Worm (Caenorhabditis elegans) whole organism, young adult: Measurements from ENCODE around the gene cwp-2.

Experiments
- B0019.2 ChIP-seq: fragments of 200-800 bp; sonication (Bioruptor generic); conservative IDR thresholded peaks from 2 replicates; pipeline ENCODE4 v1.3.6; 2022; ENCODE audit warnings: missing genetic modification reagents, missing genetic modification characterization, missing compliant biosample characterization
- B0261.1 ChIP-seq: sonication (generic microtip); optimal IDR thresholded peaks from 2 replicates; lab custom pipeline; 2016; ENCODE audit warnings: mild to moderate bottlenecking, missing genetic modification characterization, moderate library complexity, missing compliant biosample characterization
- F10E7.11 ChIP-seq: sonication (generic microtip); optimal IDR thresholded peaks from 2 replicates; lab custom pipeline; 2017; ENCODE audit warnings: mild to moderate bottlenecking, missing genetic modification characterization, moderate library complexity, missing compliant biosample characterization
- F22D6.2 ChIP-seq: sonication (generic microtip); optimal IDR thresholded peaks from 2 replicates; lab custom pipeline; 2016; ENCODE audit warnings: mild to moderate bottlenecking, missing genetic modification characterization, missing compliant biosample characterization
- F33H1.4 ChIP-seq: fragments of 200-800 bp; sonication (Bioruptor generic); IDR thresholded peaks from 2 replicates; pipeline ENCODE4 v1.3.6; 2022; ENCODE audit warnings: missing genetic modification reagents, missing genetic modification characterization, missing compliant biosample characterization
- F37B4.10 ChIP-seq: fragments of 200-800 bp; sonication (Bioruptor generic); IDR thresholded peaks from 2 replicates; pipeline ENCODE4 v1.3.6; 2022; ENCODE audit warnings: missing genetic modification characterization, missing compliant biosample characterization
- Y53G8AR.9 ChIP-seq: fragments of 200-800 bp; sonication (Bioruptor generic); conservative IDR thresholded peaks from 2 replicates; pipeline ENCODE4 v1.3.6; 2022; ENCODE audit warnings: missing genetic modification reagents, missing genetic modification characterization, missing compliant biosample characterization
- Y56A3A.18 ChIP-seq: fragments of 200-800 bp; sonication (Bioruptor generic); IDR thresholded peaks from 2 replicates; pipeline ENCODE4 v1.3.6; 2022; ENCODE audit warnings: missing genetic modification reagents, missing genetic modification characterization, missing compliant biosample characterization
- Y79H2A.3 ChIP-seq: fragments of 200-800 bp; sonication (Bioruptor generic); conservative IDR thresholded peaks from 2 replicates; pipeline ENCODE4 v1.3.6; 2022; ENCODE audit warnings: missing genetic modification reagents, missing genetic modification characterization, missing compliant biosample characterization
- Y95B8A.8 ChIP-seq: fragments of 200-800 bp; sonication (Bioruptor generic); IDR thresholded peaks from 2 replicates; pipeline ENCODE4 v1.3.6; 2022; ENCODE audit warnings: missing genetic modification reagents, missing genetic modification characterization, missing compliant biosample characterization
- akir-1 ChIP-seq: fragments of 200-800 bp; sonication (Bioruptor generic); optimal IDR thresholded peaks from 2 replicates; lab custom pipeline; 2018; ENCODE audit warnings: mild to moderate bottlenecking, missing genetic modification characterization, moderate library complexity, missing compliant biosample characterization
- aptf-2 ChIP-seq: fragments of 200-800 bp; sonication (Bioruptor generic); conservative IDR thresholded peaks from 2 replicates; pipeline ENCODE4 v1.3.6; 2022; ENCODE audit warnings: missing genetic modification reagents, missing genetic modification characterization, missing compliant biosample characterization
- attf-3 ChIP-seq: fragments of 200-800 bp; sonication (Bioruptor generic); conservative IDR thresholded peaks from 2 replicates; pipeline ENCODE4 v1.3.6; 2022; ENCODE audit warnings: missing genetic modification reagents, missing genetic modification characterization, missing compliant biosample characterization
- attf-5 ChIP-seq: fragments of 200-800 bp; sonication (Bioruptor generic); optimal IDR thresholded peaks from 2 replicates; lab custom pipeline; 2018; ENCODE audit warnings: mild to moderate bottlenecking, missing genetic modification characterization, missing compliant biosample characterization
- ceh-100 ChIP-seq: fragments of 200-800 bp; sonication (Bioruptor generic); IDR thresholded peaks from 2 replicates; pipeline ENCODE4 v1.3.6; 2022; ENCODE audit warnings: missing genetic modification reagents, missing genetic modification characterization, missing compliant biosample characterization
- ceh-40 ChIP-seq: fragments of 200-800 bp; sonication (Bioruptor generic); IDR thresholded peaks from 2 replicates; pipeline ENCODE4 v1.3.6; 2022; ENCODE audit warnings: missing genetic modification characterization, missing compliant biosample characterization
- dox-1 ChIP-seq: fragments of 200-800 bp; sonication (Bioruptor generic); IDR thresholded peaks from 2 replicates; pipeline ENCODE4 v1.3.6; 2022; ENCODE audit warnings: missing genetic modification reagents, missing genetic modification characterization, missing compliant biosample characterization
- efl-1 ChIP-seq: fragments of 150-350 bp; optimal IDR thresholded peaks from 2 replicates; lab custom pipeline; 2014; ENCODE audit warnings: missing biosample characterization, missing genetic modification reagents, missing genetic modification characterization
- fkh-3 ChIP-seq: sonication (generic microtip); optimal IDR thresholded peaks from 2 replicates; lab custom pipeline; 2016; ENCODE audit warnings: mild to moderate bottlenecking, missing genetic modification characterization, missing compliant biosample characterization
- gei-17 ChIP-seq: fragments of 200-800 bp; sonication (Bioruptor generic); optimal IDR thresholded peaks from 2 replicates; lab custom pipeline; 2018; ENCODE audit warnings: mild to moderate bottlenecking, missing genetic modification characterization, missing compliant biosample characterization
- hlh-26 ChIP-seq: fragments of 200-800 bp; sonication (Bioruptor generic); conservative IDR thresholded peaks from 2 replicates; pipeline ENCODE4 v1.3.6; 2022; ENCODE audit warnings: missing genetic modification reagents, missing genetic modification characterization, missing compliant biosample characterization
- hmg-1.2 ChIP-seq: fragments of 200-800 bp; sonication (Bioruptor generic); IDR thresholded peaks from 2 replicates; pipeline ENCODE4 v1.3.6; 2022; ENCODE audit warnings: missing genetic modification reagents, missing genetic modification characterization, missing compliant biosample characterization
- hrde-1 ChIP-seq: sonication (generic microtip); optimal IDR thresholded peaks from 2 replicates; lab custom pipeline; 2016; ENCODE audit warnings: missing genetic modification characterization, mild to moderate bottlenecking, missing compliant biosample characterization, moderate library complexity, missing genotype, missing genetic modification reagents, borderline replicate concordance
- let-607 ChIP-seq, 2 experiments: fragments of 200-800 bp in 1 of 2; sonication (Bioruptor generic) in 1 of 2; sonication (generic microtip) in 1 of 2; optimal IDR thresholded peaks; 2 replicates each; lab custom pipeline; 2016 to 2018; ENCODE audit warnings: mild to moderate bottlenecking in 2 of 2, missing compliant biosample characterization in 2 of 2, missing genetic modification characterization in 2 of 2, moderate library complexity in 2 of 2, missing genotype in 1 of 2
- lin-40 ChIP-seq: sonication (generic microtip); optimal IDR thresholded peaks from 2 replicates; lab custom pipeline; 2016; ENCODE audit warnings: missing genetic modification characterization, mild to moderate bottlenecking, missing compliant biosample characterization, missing genotype, missing genetic modification reagents
- madf-10 ChIP-seq: sonication (generic microtip); optimal IDR thresholded peaks from 2 replicates; lab custom pipeline; 2016; ENCODE audit warnings: mild to moderate bottlenecking, missing genetic modification characterization, missing compliant biosample characterization
- madf-3 ChIP-seq: fragments of 200-800 bp; sonication (Bioruptor generic); IDR thresholded peaks from 2 replicates; pipeline ENCODE4 v1.3.6; 2022; ENCODE audit warnings: missing genetic modification reagents, missing genetic modification characterization, missing compliant biosample characterization
- mel-28 ChIP-seq: sonication (generic microtip); optimal IDR thresholded peaks from 2 replicates; lab custom pipeline; 2016; ENCODE audit warnings: borderline replicate concordance, mild to moderate bottlenecking, missing genetic modification characterization, missing compliant biosample characterization
- mxl-1 ChIP-seq: sonication (generic microtip); optimal IDR thresholded peaks from 2 replicates; lab custom pipeline; 2016; ENCODE audit warnings: missing genetic modification characterization, missing compliant biosample characterization
- nfya-2 ChIP-seq: fragments of 200-800 bp; sonication (Bioruptor generic); IDR thresholded peaks from 2 replicates; pipeline ENCODE4 v1.3.6; 2022; ENCODE audit warnings: missing genetic modification reagents, missing genetic modification characterization, missing compliant biosample characterization
- nfyb-1 ChIP-seq: fragments of 200-800 bp; sonication (Bioruptor generic); IDR thresholded peaks from 2 replicates; pipeline ENCODE4 v1.3.6; 2022; ENCODE audit warnings: missing genetic modification reagents, missing genetic modification characterization, missing compliant biosample characterization
- nhr-27 ChIP-seq: fragments of 200-800 bp; sonication (Bioruptor generic); optimal IDR thresholded peaks from 2 replicates; lab custom pipeline; 2018; ENCODE audit warnings: mild to moderate bottlenecking, missing genetic modification characterization, moderate library complexity, missing compliant biosample characterization
- nhr-90 ChIP-seq: sonication (generic microtip); optimal IDR thresholded peaks from 2 replicates; lab custom pipeline; 2016; ENCODE audit warnings: missing genotype, mild to moderate bottlenecking, missing genetic modification characterization, missing compliant biosample characterization
- rcor-1 ChIP-seq: fragments of 200-800 bp; sonication (Bioruptor generic); IDR thresholded peaks from 2 replicates; pipeline ENCODE4 v1.3.6; 2022; ENCODE audit warnings: missing genetic modification reagents, missing genetic modification characterization, missing compliant biosample characterization
- rec-8 ChIP-seq, 2 experiments: sonication (generic microtip); optimal IDR thresholded peaks; 2 replicates each; lab custom pipeline; 2016; ENCODE audit warnings: mild to moderate bottlenecking in 2 of 2, missing genetic modification characterization in 2 of 2, missing genetic modification reagents in 2 of 2, missing genotype in 2 of 2, missing biosample characterization in 1 of 2, missing compliant biosample characterization in 1 of 2, moderate library complexity in 1 of 2
- repo-1 ChIP-seq: sonication (generic microtip); optimal IDR thresholded peaks from 2 replicates; lab custom pipeline; 2017; ENCODE audit warnings: mild to moderate bottlenecking, missing genetic modification characterization, missing compliant biosample characterization
- rpc-1 ChIP-seq, 2 experiments: fragments of 150-350 bp in 1 of 2; sonication (generic microtip) in 1 of 2; optimal IDR thresholded peaks; 2 replicates each; lab custom pipeline; 2014 to 2018; ENCODE audit warnings: missing biosample characterization in 1 of 2, missing genetic modification characterization in 1 of 2, missing genetic modification reagents in 1 of 2, missing genotype in 1 of 2
- snpc-4 ChIP-seq, 5 experiments: fragments of 150-350 bp in 1 of 5; sonication (generic microtip) in 4 of 5; optimal IDR thresholded peaks; 2 replicates each; lab custom pipeline; 2014 to 2018; ENCODE audit warnings: missing genetic modification characterization in 5 of 5, missing biosample characterization in 3 of 5, antibody characterized with exemption in 2 of 5, mild to moderate bottlenecking in 2 of 5, missing compliant biosample characterization in 2 of 5, missing genotype in 2 of 5, moderate library complexity in 2 of 5, missing genetic modification reagents in 1 of 5
- tbp1 ChIP-seq: fragments of 200-800 bp; sonication (Bioruptor generic); optimal IDR thresholded peaks from 2 replicates; lab custom pipeline; 2018; ENCODE audit warnings: mild to moderate bottlenecking, missing genetic modification characterization, missing compliant biosample characterization
- tlf-1 ChIP-seq: fragments of 200-800 bp; sonication (Bioruptor generic); optimal IDR thresholded peaks from 2 replicates; lab custom pipeline; 2018; ENCODE audit warnings: mild to moderate bottlenecking, missing genetic modification characterization, missing compliant biosample characterization
- unc-62 ChIP-seq: fragments of 150-350 bp; optimal IDR thresholded peaks from 2 replicates; lab custom pipeline; 2014; ENCODE audit warnings: missing biosample characterization, missing genetic modification reagents, missing genetic modification characterization
- xnd-1 ChIP-seq: sonication (generic microtip); optimal IDR thresholded peaks from 2 replicates; lab custom pipeline; 2016; ENCODE audit warnings: missing genotype, missing genetic modification reagents, missing genetic modification characterization, missing compliant biosample characterization
- zfh-2 ChIP-seq: fragments of 200-800 bp; sonication (Bioruptor generic); conservative IDR thresholded peaks from 2 replicates; pipeline ENCODE4 v1.3.6; 2022; ENCODE audit warnings: missing genetic modification reagents, missing genetic modification characterization, missing compliant biosample characterization
- ztf-22 ChIP-seq: fragments of 200-800 bp; sonication (Bioruptor generic); optimal IDR thresholded peaks from 2 replicates; lab custom pipeline; 2018; ENCODE audit warnings: mild to moderate bottlenecking, missing genetic modification characterization, moderate library complexity, missing compliant biosample characterization
- ztf-26 ChIP-seq: sonication (generic microtip); optimal IDR thresholded peaks from 2 replicates; lab custom pipeline; 2017; ENCODE audit warnings: missing genetic modification characterization, missing compliant biosample characterization
- ztf-28 ChIP-seq: fragments of 200-800 bp; sonication (Bioruptor generic); IDR thresholded peaks from 2 replicates; pipeline ENCODE4 v1.3.6; 2022; ENCODE audit warnings: missing genetic modification reagents, missing genetic modification characterization, missing compliant biosample characterization

cwp-2 gene

ce11 chrV:4823683-4824391 is 18.6 kb downstream of the cwp-2 start (continued):
- TF ChIP-seq F10E7.11 (peak; percentile 92), rpc-1 (optimal IDR thresholded peaks at IDR 0.05; lab: Kevin White, UChicago) (no peak), rpc-1 (tag; optimal IDR thresholded peaks at IDR 0.05; lab: Kevin White, UChicago) (no peak), nfya-2 (GFP tag; lab: Robert Waterston, UW) (no peak), unc-62 (GFP tag; lab: Kevin White, UChicago) (no peak), tbp1 (GFP tag; lab: Kevin White, UChicago) (peak; percentile 3), ztf-28 (GFP tag; lab: Robert Waterston, UW) (no peak), attf-5 (GFP tag; lab: Kevin White, UChicago) (peak; percentile 25), rec-8 (tag; optimal IDR thresholded peaks at IDR 0.05; lab: Kevin White, UChicago) (peak; percentile 7 to 43), Y56A3A.18 (GFP tag; lab: Robert Waterston, UW) (peak; percentile 15; the same call in 1 of the 2 replicates), zfh-2 (no peak), Y53G8AR.9 (GFP tag; lab: Robert Waterston, UW) (0 out of 2 replicates have a peak, but pooled peaks have one; percentile 31), efl-1 (no peak), rcor-1 (no peak), tlf-1 (GFP tag; lab: Kevin White, UChicago) (peak; percentile 63), F33H1.4 (GFP tag; lab: Robert Waterston, UW) (no peak), F37B4.10 (no peak), gei-17 (peak; percentile 69), xnd-1 (tag; lab: Kevin White, UChicago) (peak; percentile 34), F22D6.2 (tag; lab: Kevin White, UChicago) (no peak), ztf-26 (tag; lab: Kevin White, UChicago) (peak; percentile 92), hmg-1.2 (GFP tag; lab: Robert Waterston, UW) (no peak; the same call in 1 of the 2 replicates), nfyb-1 (peak; percentile 85), Y95B8A.8 (GFP tag; lab: Robert Waterston, UW) (0 out of 2 replicates have a peak, but pooled peaks have one; percentile 48), madf-3 (GFP tag; lab: Robert Waterston, UW) (0 out of 2 replicates have a peak, but pooled peaks have one; percentile 1), mel-28 (tag; lab: Kevin White, UChicago) (no peak), repo-1 (peak; percentile 89), ztf-22 (GFP tag; lab: Kevin White, UChicago) (no peak), nhr-27 (tag; lab: Kevin White, UChicago) (no peak), madf-10 (tag; lab: Kevin White, UChicago) (peak; percentile 31), mxl-1 (tag; lab: Kevin White, UChicago) (no peak), akir-1 (GFP tag; lab: Kevin White, UChicago) (no peak), hlh-26 (GFP tag; lab: Robert Waterston, UW) (no peak), dox-1 (no peak), nhr-90 (tag; lab: Kevin White, UChicago) (no peak), aptf-2 (no peak), B0261.1 (tag; lab: Kevin White, UChicago) (peak; percentile 32), ceh-100 (GFP tag; lab: Robert Waterston, UW) (no peak), B0019.2 (no peak), lin-40 (peak; percentile 66), ceh-40 (GFP tag; lab: Robert Waterston, UW) (0 out of 2 replicates have a peak, but pooled peaks have one; percentile 36), hrde-1 (tag; lab: Kevin White, UChicago) (peak; percentile 62), fkh-3 (tag; lab: Kevin White, UChicago) (peak; percentile 48), snpc-4 (GFP tag; optimal IDR thresholded peaks at IDR 0.05; lab: Kevin White, UChicago) (no peak), snpc-4 (tag; optimal IDR thresholded peaks at IDR 0.05; lab: Kevin White, UChicago) (peak in 2 of 4 experiments; percentile 30 to 37), attf-3 (no peak), let-607 (tag; optimal IDR thresholded peaks at IDR 0.05; lab: Kevin White, UChicago) (peak in 1 of 2 experiments; percentile 60), Y79H2A.3 (GFP tag; lab: Robert Waterston, UW) (no peak)
